Worm (Caenorhabditis elegans) whole organism, early embryonic: Measurements from ENCODE around the gene F58G6.7.

Experiments
- B0310.2 ChIP-seq: sonication (generic microtip); optimal IDR thresholded peaks from 2 replicates; lab custom pipeline; 2016; ENCODE audit warnings: mild to moderate bottlenecking, missing genetic modification characterization, missing compliant biosample characterization
- F13C5.2 ChIP-seq: sonication (generic microtip); optimal IDR thresholded peaks from 2 replicates; lab custom pipeline; 2017; ENCODE audit warnings: mild to moderate bottlenecking, missing genetic modification characterization, inconsistent platforms, missing compliant biosample characterization
- aly-1 ChIP-seq: sonication (generic microtip); optimal IDR thresholded peaks from 2 replicates; lab custom pipeline; 2016; ENCODE audit warnings: missing genetic modification characterization, missing compliant biosample characterization
- ama-1 ChIP-seq: fragments of 150-350 bp; optimal IDR thresholded peaks from 2 replicates; lab custom pipeline; 2014
- ceh-13 ChIP-seq: fragments of 200-800 bp; sonication (Bioruptor generic); optimal IDR thresholded peaks from 2 replicates; lab custom pipeline; 2018; ENCODE audit warnings: mild to moderate bottlenecking, missing genetic modification characterization, missing compliant biosample characterization
- ceh-36 ChIP-seq: sonication (generic microtip); optimal IDR thresholded peaks from 2 replicates; lab custom pipeline; 2016; ENCODE audit warnings: missing genetic modification characterization, inconsistent platforms, missing compliant biosample characterization
- ets-7 ChIP-seq: sonication (generic microtip); optimal IDR thresholded peaks from 2 replicates; lab custom pipeline; 2016; ENCODE audit warnings: missing genotype, missing genetic modification characterization, missing compliant biosample characterization
- flt-1 ChIP-seq: fragments of 200-800 bp; sonication (Bioruptor generic); IDR thresholded peaks from 2 replicates; pipeline ENCODE4 v1.3.6; 2022; ENCODE audit warnings: missing genetic modification characterization, missing compliant biosample characterization
- hmbx-1 ChIP-seq: sonication (generic microtip); optimal IDR thresholded peaks from 2 replicates; lab custom pipeline; 2016; ENCODE audit warnings: mild to moderate bottlenecking, missing genetic modification characterization, missing compliant biosample characterization
- hmg-4 ChIP-seq: fragments of 200-800 bp; sonication (Bioruptor generic); optimal IDR thresholded peaks from 2 replicates; lab custom pipeline; 2018; ENCODE audit warnings: mild to moderate bottlenecking, missing genetic modification characterization, missing compliant biosample characterization
- hnd-1 ChIP-seq: sonication (generic microtip); optimal IDR thresholded peaks from 2 replicates; lab custom pipeline; 2016; ENCODE audit warnings: missing genetic modification characterization, missing compliant biosample characterization
- pes-1 ChIP-seq: fragments of 200-800 bp; sonication (Bioruptor generic); IDR thresholded peaks from 2 replicates; pipeline ENCODE4 v1.3.6; 2022; ENCODE audit warnings: missing genetic modification reagents, missing genetic modification characterization, missing compliant biosample characterization
- scrt-1 ChIP-seq: fragments of 200-800 bp; sonication (Bioruptor generic); IDR thresholded peaks from 2 replicates; pipeline ENCODE4 v1.3.6; 2022; ENCODE audit warnings: missing genetic modification characterization, missing compliant biosample characterization
- sea-1 ChIP-seq: fragments of 200-800 bp; sonication (Bioruptor generic); conservative IDR thresholded peaks from 2 replicates; pipeline ENCODE4 v1.3.6; 2022; ENCODE audit warnings: missing genetic modification characterization, missing compliant biosample characterization
- tbx-11 ChIP-seq: fragments of 200-800 bp; sonication (Bioruptor generic); IDR thresholded peaks from 2 replicates; pipeline ENCODE4 v1.3.6; 2022; ENCODE audit warnings: missing genetic modification characterization, missing compliant biosample characterization
- tbx-37 ChIP-seq: fragments of 200-800 bp; sonication (Bioruptor generic); conservative IDR thresholded peaks from 2 replicates; pipeline ENCODE4 v1.3.6; 2022; ENCODE audit warnings: missing genetic modification reagents, missing genetic modification characterization, missing compliant biosample characterization
- tra-4 ChIP-seq: sonication (generic microtip); optimal IDR thresholded peaks from 2 replicates; lab custom pipeline; 2017; ENCODE audit warnings: missing genetic modification characterization, missing compliant biosample characterization

F58G6.7 gene

DNA sequence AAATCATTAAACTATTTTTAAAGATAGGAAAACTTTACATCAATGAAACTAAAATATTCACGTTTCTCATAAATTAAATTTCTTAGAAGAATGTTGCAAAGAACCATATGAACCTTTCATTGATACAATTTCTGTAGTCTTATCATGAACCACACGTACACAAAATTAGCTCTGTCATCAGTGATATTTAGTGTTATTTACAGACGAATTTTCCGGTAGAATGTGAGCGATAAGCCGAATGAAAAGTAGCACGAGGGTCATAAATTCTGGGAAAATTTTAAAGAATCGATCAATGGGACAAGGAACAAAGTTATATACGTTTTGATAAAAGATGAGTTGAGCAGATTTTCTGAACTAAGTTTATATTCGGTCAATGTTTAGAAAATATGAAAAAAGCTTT is 22.4 kb downstream of the F58G6.7 start:
- no peak for TF ChIP-seq aly-1
- no peak for TF ChIP-seq flt-1 (GFP tag; lab: Robert Waterston, UW)
- TF ChIP-seq F13C5.2 (tag; lab: Kevin White, UChicago) = no peak
- TF ChIP-seq ets-7 = no peak
- TF ChIP-seq scrt-1 (GFP tag; lab: Robert Waterston, UW) = no peak
- TF ChIP-seq sea-1 (GFP tag; lab: Robert Waterston, UW) = no peak
- no peak for TF ChIP-seq tbx-37 (GFP tag; lab: Robert Waterston, UW)
- TF ChIP-seq tra-4 (tag; lab: Kevin White, UChicago) = no peak
- no peak for TF ChIP-seq ceh-13 (GFP tag; lab: Kevin White, UChicago)
- no peak for TF ChIP-seq hmg-4 (GFP tag; lab: Kevin White, UChicago)
- no peak for TF ChIP-seq ama-1 (lab: Kevin White, UChicago)
- TF ChIP-seq pes-1 (GFP tag; lab: Robert Waterston, UW) = no peak
- TF ChIP-seq ceh-36 = no peak

DNA sequence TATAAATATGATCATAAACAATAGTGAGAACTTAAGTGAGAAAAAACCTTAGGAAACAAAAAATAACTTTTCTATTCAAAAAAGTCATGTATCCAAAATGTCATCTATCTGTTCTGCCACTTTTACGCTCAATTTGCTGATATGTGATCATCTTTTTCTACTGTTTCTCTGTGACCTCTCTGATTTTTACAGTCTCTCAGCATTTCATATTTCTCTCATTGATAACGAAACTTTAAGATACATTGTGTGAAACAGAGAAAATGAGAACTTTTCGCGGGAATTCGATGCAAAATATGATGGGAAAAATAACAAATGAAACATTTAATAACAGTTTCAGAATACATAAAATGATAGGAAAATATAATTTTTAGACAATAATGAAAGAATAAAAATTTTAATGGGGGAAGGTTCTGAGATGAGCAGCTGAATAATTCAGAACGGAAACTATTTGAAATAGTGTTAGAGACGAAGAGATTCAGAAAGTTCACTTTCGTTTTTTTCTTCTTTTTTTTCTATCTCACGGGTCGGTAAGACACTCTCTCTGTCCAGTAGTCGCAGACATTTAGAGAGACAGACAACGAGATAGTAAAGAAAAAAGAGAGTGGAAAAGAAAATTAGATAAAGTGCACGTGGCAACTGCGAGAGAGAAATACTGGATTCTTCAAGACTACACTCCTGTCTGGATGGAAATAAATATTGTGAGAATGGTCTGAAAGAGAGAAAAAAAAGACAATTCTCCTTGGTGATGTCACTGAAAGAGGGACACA is 23.3 kb downstream of the F58G6.7 start:
- no peak for TF ChIP-seq sea-1 (GFP tag; lab: Robert Waterston, UW)
- TF ChIP-seq B0310.2 (tag; lab: Kevin White, UChicago) = no peak
- TF ChIP-seq tra-4 (tag; lab: Kevin White, UChicago) = no peak
- TF ChIP-seq ama-1 (lab: Kevin White, UChicago) = no peak
- TF ChIP-seq pes-1 (GFP tag; lab: Robert Waterston, UW) = no peak
- TF ChIP-seq tbx-11 (GFP tag; lab: Robert Waterston, UW) = no peak
- TF ChIP-seq flt-1 (GFP tag; lab: Robert Waterston, UW) = no peak
- TF ChIP-seq aly-1 = no peak
- no peak for TF ChIP-seq ceh-13 (GFP tag; lab: Kevin White, UChicago)
- no peak for TF ChIP-seq ets-7
- no peak for TF ChIP-seq hnd-1 (tag; lab: Kevin White, UChicago)
- no peak for TF ChIP-seq ceh-36
- TF ChIP-seq hmg-4 (GFP tag; lab: Kevin White, UChicago) = no peak
- TF ChIP-seq scrt-1 (GFP tag; lab: Robert Waterston, UW) = no peak
- no peak for TF ChIP-seq tbx-37 (GFP tag; lab: Robert Waterston, UW)
- no peak for TF ChIP-seq hmbx-1 (tag; lab: Kevin White, UChicago)
- no peak for TF ChIP-seq F13C5.2 (tag; lab: Kevin White, UChicago)

DNA sequence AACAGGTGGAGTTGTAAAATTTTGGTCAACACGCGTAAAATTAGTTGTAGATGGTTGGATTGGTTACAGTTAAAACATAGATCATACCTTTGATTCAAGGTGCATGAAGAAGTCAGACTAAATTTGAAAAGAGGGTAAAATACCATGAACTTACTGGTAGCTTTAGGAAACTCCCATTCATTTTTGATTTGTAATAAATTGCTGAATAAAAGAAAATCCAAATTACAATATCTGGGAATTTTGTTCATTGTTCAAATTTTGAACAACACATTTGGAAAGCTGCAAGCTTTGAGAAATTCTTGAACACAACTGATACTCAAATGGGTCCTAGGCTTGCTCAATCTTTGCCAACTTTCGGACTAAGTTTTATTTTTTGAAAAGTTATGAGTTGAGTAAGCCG is 23.9 kb downstream of the F58G6.7 start:
- TF ChIP-seq flt-1 (GFP tag; lab: Robert Waterston, UW) (no peak), hmbx-1 (tag; lab: Kevin White, UChicago) (no peak), ets-7 (no peak), ama-1 (lab: Kevin White, UChicago) (no peak), ceh-13 (GFP tag; lab: Kevin White, UChicago) (no peak), F13C5.2 (tag; lab: Kevin White, UChicago) (no peak), hmg-4 (GFP tag; lab: Kevin White, UChicago) (no peak), ceh-36 (no peak), aly-1 (no peak), tbx-37 (GFP tag; lab: Robert Waterston, UW) (no peak), B0310.2 (tag; lab: Kevin White, UChicago) (no peak)

DNA sequence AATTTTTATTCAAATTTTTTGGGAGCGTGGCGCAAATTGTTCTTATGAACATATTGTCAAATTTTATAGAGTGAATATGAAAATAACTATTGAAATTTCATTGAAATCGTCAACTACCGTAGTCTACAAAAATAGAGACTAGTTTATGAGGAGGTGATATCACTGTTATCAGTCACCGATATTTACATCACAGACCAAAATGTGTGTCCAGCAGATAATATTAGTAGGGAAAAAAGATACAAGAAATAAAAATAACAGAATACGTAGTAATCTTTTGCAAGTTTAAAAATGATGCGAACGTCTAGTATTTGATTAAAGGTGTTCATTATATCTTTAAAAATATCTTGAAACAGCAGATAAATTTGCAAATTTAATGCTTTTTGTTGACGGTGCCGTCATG is 25.2 kb downstream of the F58G6.7 start:
- no peak for TF ChIP-seq ceh-36
- no peak for TF ChIP-seq scrt-1 (GFP tag; lab: Robert Waterston, UW)
- no peak for TF ChIP-seq ama-1 (lab: Kevin White, UChicago)
- no peak for TF ChIP-seq hnd-1 (tag; lab: Kevin White, UChicago)
- TF ChIP-seq pes-1 (GFP tag; lab: Robert Waterston, UW) = no peak
- TF ChIP-seq tra-4 (tag; lab: Kevin White, UChicago) = no peak
- TF ChIP-seq ets-7 = no peak
- TF ChIP-seq hmg-4 (GFP tag; lab: Kevin White, UChicago) = no peak
- TF ChIP-seq tbx-11 (GFP tag; lab: Robert Waterston, UW) = no peak
- no peak for TF ChIP-seq aly-1
- no peak for TF ChIP-seq F13C5.2 (tag; lab: Kevin White, UChicago)
- TF ChIP-seq B0310.2 (tag; lab: Kevin White, UChicago) = no peak
- TF ChIP-seq ceh-13 (GFP tag; lab: Kevin White, UChicago) = no peak
- TF ChIP-seq tbx-37 (GFP tag; lab: Robert Waterston, UW) = no peak
- no peak for TF ChIP-seq sea-1 (GFP tag; lab: Robert Waterston, UW)
- no peak for TF ChIP-seq hmbx-1 (tag; lab: Kevin White, UChicago)
- TF ChIP-seq flt-1 (GFP tag; lab: Robert Waterston, UW) = no peak

DNA sequence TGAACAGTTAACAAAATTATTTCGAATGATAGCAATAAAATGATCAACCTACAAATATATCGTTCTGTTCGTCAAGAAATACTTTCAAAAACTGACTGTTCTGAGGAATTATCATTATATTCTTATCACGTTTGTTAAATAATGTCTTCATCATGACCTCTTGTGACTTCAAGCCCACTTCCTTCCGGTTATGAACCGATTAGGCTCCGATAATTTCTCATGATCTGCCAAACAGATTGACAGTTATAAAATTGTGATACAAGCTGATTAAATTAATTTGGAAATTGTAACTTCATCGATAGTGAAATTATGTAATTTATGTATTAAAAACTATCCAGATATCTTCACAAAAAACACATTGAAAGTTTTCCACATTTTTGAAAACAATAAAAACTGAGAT is 26.7 kb downstream of the F58G6.7 start, which contains the start of gene ins-8:
Gene ins-8 (minus strand): TSS at position 101 of the 400 bp plus-strand sequence.
- TF ChIP-seq F13C5.2 (tag; lab: Kevin White, UChicago) = no peak
- no peak for TF ChIP-seq pes-1 (GFP tag; lab: Robert Waterston, UW)
- no peak for TF ChIP-seq ets-7
- TF ChIP-seq ama-1 (lab: Kevin White, UChicago) = no peak
- no peak for TF ChIP-seq ceh-13 (GFP tag; lab: Kevin White, UChicago)
- TF ChIP-seq flt-1 (GFP tag; lab: Robert Waterston, UW) = no peak
- TF ChIP-seq aly-1 = no peak
- TF ChIP-seq B0310.2 (tag; lab: Kevin White, UChicago) = no peak
- no peak for TF ChIP-seq hmbx-1 (tag; lab: Kevin White, UChicago)
- TF ChIP-seq hmg-4 (GFP tag; lab: Kevin White, UChicago) = no peak
- no peak for TF ChIP-seq tra-4 (tag; lab: Kevin White, UChicago)
- no peak for TF ChIP-seq ceh-36

DNA sequence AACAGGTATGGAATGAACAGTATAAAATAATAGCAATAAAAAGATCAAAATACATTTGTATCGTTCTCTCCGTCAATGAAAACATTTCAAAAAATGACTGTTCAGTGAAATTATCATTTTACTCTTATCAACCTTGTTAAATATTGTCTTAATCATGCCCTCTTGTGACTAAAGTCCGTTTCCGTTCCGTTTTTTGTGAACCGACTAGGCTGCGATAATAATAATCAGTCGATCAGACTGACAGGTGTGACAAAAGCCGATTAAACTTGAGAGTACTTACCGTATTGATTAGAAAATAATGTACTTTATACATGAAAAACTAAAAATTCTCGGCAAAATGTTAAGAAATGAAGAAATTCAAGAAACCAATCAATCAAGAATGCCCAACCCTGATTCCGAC is 28.4 kb downstream of the F58G6.7 start, which contains the start of gene ins-7:
Gene ins-7 (minus strand): TSS at position 332 of the 400 bp plus-strand sequence.
- TF ChIP-seq pes-1 (GFP tag; lab: Robert Waterston, UW) (no peak), ceh-36 (no peak), F13C5.2 (tag; lab: Kevin White, UChicago) (no peak), ceh-13 (GFP tag; lab: Kevin White, UChicago) (no peak), tbx-11 (GFP tag; lab: Robert Waterston, UW) (no peak), hmbx-1 (tag; lab: Kevin White, UChicago) (no peak), aly-1 (no peak), ets-7 (no peak), scrt-1 (GFP tag; lab: Robert Waterston, UW) (no peak), hnd-1 (tag; lab: Kevin White, UChicago) (no peak), tra-4 (tag; lab: Kevin White, UChicago) (no peak), sea-1 (GFP tag; lab: Robert Waterston, UW) (no peak), flt-1 (GFP tag; lab: Robert Waterston, UW) (no peak), ama-1 (lab: Kevin White, UChicago) (no peak), B0310.2 (tag; lab: Kevin White, UChicago) (no peak), hmg-4 (GFP tag; lab: Kevin White, UChicago) (no peak), tbx-37 (GFP tag; lab: Robert Waterston, UW) (no peak)
